Worm (Caenorhabditis elegans) whole organism, midembryonic: ENCODE results near the gene fcd-2.
A peak's percentile ranks its signal among the peaks of the same experiment; 100 is the strongest.
"Not testable (repeated sequence)": the region's sequence is repeated elsewhere in the genome, so short reads cannot be mapped to it uniquely, and the experiment has no call there.

Source experiments
- T22C8.4 ChIP-seq: fragments of 200-800 bp; sonication (Bioruptor generic); IDR thresholded peaks from 2 replicates; pipeline ENCODE4 v1.3.6; 2022; ENCODE audit warnings: missing genetic modification characterization, missing compliant biosample characterization
- cog-1 ChIP-seq: sonication (generic microtip); optimal IDR thresholded peaks from 2 replicates; lab custom pipeline; 2016; ENCODE audit warnings: missing genetic modification characterization, missing compliant biosample characterization
- flt-1 ChIP-seq: fragments of 200-800 bp; sonication (Bioruptor generic); IDR thresholded peaks from 2 replicates; pipeline ENCODE4 v1.3.6; 2022; ENCODE audit warnings: missing genetic modification characterization, missing compliant biosample characterization
- klf-2 ChIP-seq: fragments of 200-800 bp; sonication (Bioruptor generic); conservative IDR thresholded peaks from 2 replicates; pipeline ENCODE4 v1.3.6; 2022; ENCODE audit warnings: missing genetic modification reagents, missing genetic modification characterization, missing compliant biosample characterization
- med-1 ChIP-seq: sonication (generic microtip); optimal IDR thresholded peaks from 2 replicates; lab custom pipeline; 2017; ENCODE audit warnings: missing genetic modification characterization, mild to moderate bottlenecking, missing compliant biosample characterization, antibody characterized with exemption, missing genetic modification reagents; ENCODE audit not compliant: insufficient read depth
- ref-1 ChIP-seq: fragments of 200-800 bp; sonication (Bioruptor generic); conservative IDR thresholded peaks from 2 replicates; pipeline ENCODE4 v1.3.6; 2022; ENCODE audit warnings: missing genetic modification reagents, missing genetic modification characterization, missing compliant biosample characterization
- tab-1 ChIP-seq: fragments of 200-800 bp; sonication (Bioruptor generic); IDR thresholded peaks from 2 replicates; pipeline ENCODE4 v1.3.6; 2022; ENCODE audit warnings: missing genetic modification characterization, missing compliant biosample characterization
- ztf-23 ChIP-seq: fragments of 200-800 bp; sonication (Bioruptor generic); IDR thresholded peaks from 2 replicates; pipeline ENCODE4 v1.3.6; 2022; ENCODE audit warnings: missing genetic modification reagents, missing genetic modification characterization, missing compliant biosample characterization
- ztf-29 ChIP-seq: fragments of 200-800 bp; sonication (Bioruptor generic); IDR thresholded peaks from 2 replicates; pipeline ENCODE4 v1.3.6; 2022; ENCODE audit warnings: missing genetic modification reagents, missing genetic modification characterization, missing compliant biosample characterization

fcd-2 gene

DNA sequence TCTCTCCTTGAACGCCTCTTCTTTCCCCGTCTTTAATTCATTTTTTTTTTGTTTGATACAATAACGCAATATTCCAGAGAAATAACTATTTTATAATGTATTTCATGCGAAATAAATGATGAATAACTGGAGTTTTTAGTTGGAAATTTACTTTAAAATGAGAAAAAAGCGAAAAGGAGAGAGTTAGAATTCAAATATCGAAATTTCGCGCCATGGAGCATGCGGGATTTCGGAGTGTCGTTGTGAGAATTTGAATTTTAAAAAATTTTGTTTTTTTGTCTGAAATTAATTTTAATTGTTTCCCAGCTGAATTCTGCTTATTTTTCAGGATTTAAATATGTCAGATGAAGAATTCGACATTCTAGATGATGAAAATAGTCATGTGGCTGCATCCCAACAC is at the start of gene fcd-2:
fcd-2 (plus strand) TSS at position 327 of the 400 bp plus-strand sequence.
- TF ChIP-seq ztf-23 (GFP tag; lab: Robert Waterston, UW) (peak; percentile 12; the same call in 1 of the 2 replicates), cog-1 (tag; lab: Kevin White, UChicago) (no peak), klf-2 (no peak)

DNA sequence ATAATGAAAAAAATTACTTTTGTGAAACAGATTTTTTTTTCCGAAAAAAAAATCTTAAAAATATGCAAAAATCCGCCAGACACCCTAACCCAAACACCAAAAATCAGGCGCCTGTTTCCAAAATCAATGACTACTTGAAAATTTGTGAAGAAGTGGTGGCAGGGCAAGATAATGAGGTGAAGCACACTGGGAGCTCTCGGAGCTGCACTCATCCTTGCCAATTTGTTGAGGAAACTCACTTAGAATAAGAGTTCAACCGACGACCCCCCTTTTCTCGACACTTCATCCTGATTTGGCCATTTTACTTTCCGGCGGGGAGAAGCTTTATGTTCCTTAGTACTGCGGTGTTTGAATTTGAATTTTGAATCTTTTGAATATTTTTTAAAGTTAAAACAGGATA is 47.3 kb upstream of the fcd-2 start:
- no peak for TF ChIP-seq ztf-23 (GFP tag; lab: Robert Waterston, UW)
- no peak for TF ChIP-seq med-1 (GFP tag; lab: Kevin White, UChicago)
- TF ChIP-seq flt-1 (GFP tag; lab: Robert Waterston, UW), result no peak
- no peak for TF ChIP-seq ref-1 (GFP tag; lab: Robert Waterston, UW)
- no peak for TF ChIP-seq ztf-29 (GFP tag; lab: Robert Waterston, UW)
- no peak for TF ChIP-seq T22C8.4 (GFP tag; lab: Robert Waterston, UW)
- TF ChIP-seq cog-1 (tag; lab: Kevin White, UChicago), result no peak

DNA sequence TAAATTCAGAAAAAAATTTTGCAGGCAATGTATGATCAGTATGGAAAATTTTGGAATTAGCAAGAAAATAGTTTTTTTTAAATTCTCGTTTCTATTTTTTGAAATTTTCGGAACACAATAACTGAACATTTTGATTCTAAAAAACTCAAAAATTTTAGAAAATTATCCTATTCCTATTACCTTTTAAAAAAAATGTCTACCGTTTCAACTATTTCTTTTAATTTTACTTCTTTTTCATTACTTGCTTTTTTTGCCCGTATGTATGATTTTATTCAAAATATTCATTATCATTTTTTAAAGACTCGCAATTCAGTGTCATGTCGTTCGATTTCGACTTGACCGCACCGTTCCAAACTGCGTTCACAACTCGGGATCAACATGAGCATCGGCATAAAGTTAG is 44.2 kb upstream of the fcd-2 start, which contains the start of gene atln-2:
atln-2 (plus strand) TSS at position 301 of the 400 bp plus-strand sequence.
- TF ChIP-seq ztf-23 (GFP tag; lab: Robert Waterston, UW) (no peak), cog-1 (tag; lab: Kevin White, UChicago) (no peak), ref-1 (GFP tag; lab: Robert Waterston, UW) (no peak), klf-2 (no peak), med-1 (GFP tag; lab: Kevin White, UChicago) (no peak)

DNA sequence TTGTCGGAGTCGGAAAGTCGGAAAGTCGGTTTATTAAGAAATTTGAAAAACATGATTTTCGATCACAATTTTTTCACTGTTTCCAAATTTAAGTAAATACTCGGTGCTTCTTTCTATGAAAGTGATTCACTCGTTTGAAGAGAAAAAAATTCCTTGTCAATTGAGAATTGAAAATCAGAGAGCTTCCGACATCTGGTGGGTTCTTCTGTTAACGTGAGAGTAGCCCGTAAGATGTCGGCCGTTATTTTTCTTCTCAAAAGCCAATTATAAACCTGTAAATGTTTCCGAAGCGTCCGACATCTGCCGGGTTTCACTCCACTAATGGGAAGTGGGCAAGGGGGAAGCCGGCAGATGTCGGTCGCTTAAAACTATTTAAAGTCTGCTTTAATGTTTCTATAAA is 40.5 kb upstream of the fcd-2 start:
- TF ChIP-seq ztf-29 (GFP tag; lab: Robert Waterston, UW), result no peak

DNA sequence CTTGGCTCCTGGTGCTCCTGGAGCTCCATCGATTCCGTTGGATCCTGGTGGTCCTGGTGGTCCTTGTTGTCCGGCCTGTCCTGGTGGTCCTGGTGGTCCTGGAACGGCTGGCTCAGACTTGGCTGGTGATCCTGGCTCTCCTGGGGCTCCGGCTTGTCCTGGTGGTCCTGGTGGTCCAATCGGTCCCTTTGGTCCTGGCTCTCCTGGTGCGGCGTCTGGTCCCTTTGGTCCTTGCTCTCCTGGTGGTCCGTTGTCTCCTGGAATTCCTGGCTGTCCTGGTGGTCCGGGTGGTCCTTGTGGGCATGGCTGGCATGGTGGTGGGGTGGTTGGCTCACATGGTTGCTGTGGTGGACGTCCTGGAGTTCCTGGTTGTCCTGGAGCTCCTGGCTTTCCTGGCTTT is 39.7 kb upstream of the fcd-2 start:
- TF ChIP-seq med-1 (GFP tag; lab: Kevin White, UChicago) (no peak), cog-1 (tag; lab: Kevin White, UChicago) (no peak), klf-2 (no peak), ztf-29 (GFP tag; lab: Robert Waterston, UW) (no peak), tab-1 (GFP tag; lab: Robert Waterston, UW) (no peak), flt-1 (GFP tag; lab: Robert Waterston, UW) (no peak), ztf-23 (GFP tag; lab: Robert Waterston, UW) (no peak), T22C8.4 (GFP tag; lab: Robert Waterston, UW) (no peak), ref-1 (GFP tag; lab: Robert Waterston, UW) (no peak)

DNA sequence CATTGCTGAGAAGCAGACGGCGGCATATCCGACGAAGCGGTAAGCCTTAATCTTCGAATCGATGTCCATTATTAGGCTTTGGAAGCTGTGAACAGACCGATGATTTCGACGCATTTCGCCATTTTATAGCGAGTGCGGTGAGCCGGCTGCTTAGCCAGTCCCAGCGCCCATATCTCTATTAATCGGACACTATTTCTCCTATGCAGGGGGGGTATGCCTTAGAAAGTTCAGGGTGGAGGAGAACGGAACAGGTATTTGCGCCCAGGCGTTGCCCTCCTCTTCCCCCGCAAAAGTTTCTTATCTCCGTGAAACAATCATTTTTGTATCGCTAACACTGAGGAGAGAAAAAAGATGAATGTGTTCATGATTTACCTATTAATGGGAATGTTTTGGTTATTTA is 38.8 kb upstream of the fcd-2 start, which contains the start of gene dpy-4:
dpy-4 (minus strand) TSS at position 101 of the 400 bp plus-strand sequence.
- TF ChIP-seq ref-1 (GFP tag; lab: Robert Waterston, UW) (no peak), med-1 (GFP tag; lab: Kevin White, UChicago) (no peak), ztf-23 (GFP tag; lab: Robert Waterston, UW) (no peak), T22C8.4 (GFP tag; lab: Robert Waterston, UW) (no peak), ztf-29 (GFP tag; lab: Robert Waterston, UW) (no peak), cog-1 (tag; lab: Kevin White, UChicago) (no peak), klf-2 (no peak), flt-1 (GFP tag; lab: Robert Waterston, UW) (no peak), tab-1 (GFP tag; lab: Robert Waterston, UW) (no peak)

DNA sequence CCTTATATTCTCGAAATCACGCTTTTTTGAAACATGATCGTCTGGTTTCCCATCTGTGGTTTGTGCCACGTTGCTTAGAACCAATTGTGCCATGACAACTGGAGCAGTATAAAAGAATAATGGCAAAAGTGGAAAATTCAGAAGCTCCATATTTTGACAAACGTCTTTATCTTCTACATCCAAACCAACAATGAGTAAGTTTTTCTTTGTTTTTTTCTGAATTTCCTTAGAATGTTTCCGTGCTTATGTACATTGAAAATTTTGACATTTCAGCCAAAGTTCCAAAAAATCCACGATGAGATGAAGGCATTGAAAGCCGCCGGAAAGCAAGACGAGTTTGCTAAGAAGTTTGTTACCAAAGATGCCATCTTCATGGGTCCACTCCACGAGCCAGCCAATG is 19.0 kb upstream of the fcd-2 start, which contains the start of gene Y41E3.6:
Y41E3.6 (plus strand) TSS at position 301 of the 400 bp plus-strand sequence.
- TF ChIP-seq flt-1, ztf-29, tab-1 (GFP tag; lab: Robert Waterston, UW): not testable (repeated sequence)

DNA sequence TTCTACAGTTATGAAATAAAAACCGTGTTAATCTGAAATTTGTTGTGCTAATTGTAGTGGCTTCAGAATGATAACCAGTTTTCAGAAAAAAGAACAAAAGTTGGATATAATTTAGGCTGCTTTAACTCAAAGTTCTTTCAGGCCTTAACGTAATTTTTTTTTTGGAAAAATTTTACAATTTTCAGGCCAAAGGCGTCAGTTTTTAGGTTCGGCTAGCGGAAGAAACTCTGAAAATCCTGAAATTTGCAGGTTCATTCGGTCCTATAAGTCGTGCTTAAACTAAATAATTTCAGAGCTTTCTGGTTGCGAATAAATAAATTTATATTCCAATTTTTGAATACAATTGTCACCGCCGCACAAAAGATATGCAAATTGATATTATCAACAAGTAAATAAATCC is 17.3 kb upstream of the fcd-2 start:
- TF ChIP-seq tab-1 (GFP tag; lab: Robert Waterston, UW), result no peak
- no peak for TF ChIP-seq klf-2
- TF ChIP-seq ztf-29 (GFP tag; lab: Robert Waterston, UW), result no peak
- no peak for TF ChIP-seq flt-1 (GFP tag; lab: Robert Waterston, UW)
- no peak for TF ChIP-seq T22C8.4 (GFP tag; lab: Robert Waterston, UW)
- TF ChIP-seq cog-1 (tag; lab: Kevin White, UChicago), result no peak
- TF ChIP-seq ref-1 (GFP tag; lab: Robert Waterston, UW), result no peak
- TF ChIP-seq ztf-23 (GFP tag; lab: Robert Waterston, UW), result no peak
- TF ChIP-seq med-1 (GFP tag; lab: Kevin White, UChicago), result no peak

DNA sequence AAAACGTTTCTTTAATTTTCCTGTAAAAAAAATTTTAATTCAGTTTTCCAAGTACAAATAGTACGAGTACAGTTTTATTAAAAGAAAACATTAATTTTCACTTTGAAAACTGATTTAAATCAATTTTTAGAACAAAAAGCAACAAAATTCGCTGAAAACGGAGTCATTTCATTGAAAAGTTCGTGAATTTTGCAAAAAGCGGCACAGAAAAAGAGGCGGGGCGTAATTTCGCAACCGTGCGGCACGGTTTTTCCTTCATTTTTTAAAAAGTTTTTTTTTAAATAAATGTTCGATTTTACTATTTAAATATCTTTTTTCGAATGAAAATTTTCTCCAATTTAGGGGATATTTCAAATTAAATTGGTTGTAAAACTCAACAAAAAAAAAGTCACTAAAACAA is 14.3 kb upstream of the fcd-2 start:
- no peak for TF ChIP-seq ztf-29 (GFP tag; lab: Robert Waterston, UW)
- no peak for TF ChIP-seq ztf-23 (GFP tag; lab: Robert Waterston, UW)
- TF ChIP-seq klf-2, result no peak
- no peak for TF ChIP-seq T22C8.4 (GFP tag; lab: Robert Waterston, UW)
- TF ChIP-seq tab-1 (GFP tag; lab: Robert Waterston, UW), result no peak

DNA sequence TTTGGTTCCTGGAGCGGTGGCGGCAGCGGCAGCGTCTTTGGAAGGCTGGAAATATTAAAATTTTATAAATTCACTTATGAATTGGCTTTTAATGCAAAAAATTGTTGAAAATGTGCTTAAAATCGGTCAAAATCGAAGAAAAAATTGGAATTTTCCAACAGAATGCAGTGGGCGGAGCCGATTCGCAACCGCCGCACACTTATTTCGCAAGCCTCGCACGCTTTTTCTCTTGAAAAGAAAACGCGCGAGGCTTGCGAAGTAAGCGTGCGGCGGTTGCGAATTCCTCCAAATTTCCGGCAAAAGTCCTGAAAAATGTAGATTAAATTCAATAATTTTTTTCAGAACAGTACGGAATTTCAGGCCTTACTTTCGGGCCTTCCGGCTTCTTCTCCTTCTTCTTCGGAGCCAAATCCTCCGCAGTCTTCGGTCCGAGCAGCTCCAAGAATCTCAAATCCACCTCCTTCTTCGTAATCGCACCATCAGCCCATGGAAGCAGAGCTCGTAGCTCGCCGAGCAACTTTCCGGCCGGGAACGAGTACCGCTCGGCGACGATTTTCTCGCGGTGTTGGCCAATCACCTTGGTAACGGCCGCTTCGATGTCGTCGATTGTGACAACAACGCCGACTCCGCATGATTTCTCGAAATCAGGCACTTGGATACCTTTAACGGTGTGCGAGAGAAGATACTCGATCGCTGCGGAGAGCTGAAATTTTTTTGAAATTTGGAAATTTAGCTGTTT is 13.2 kb upstream of the fcd-2 start:
- no peak for TF ChIP-seq tab-1 (GFP tag; lab: Robert Waterston, UW)
- no peak for TF ChIP-seq T22C8.4 (GFP tag; lab: Robert Waterston, UW)
- no peak for TF ChIP-seq med-1 (GFP tag; lab: Kevin White, UChicago)
- no peak for TF ChIP-seq ztf-23 (GFP tag; lab: Robert Waterston, UW)
- no peak for TF ChIP-seq flt-1 (GFP tag; lab: Robert Waterston, UW)
- TF ChIP-seq klf-2, result no peak
- TF ChIP-seq ref-1 (GFP tag; lab: Robert Waterston, UW), result no peak
- TF ChIP-seq ztf-29 (GFP tag; lab: Robert Waterston, UW), result no peak
- no peak for TF ChIP-seq cog-1 (tag; lab: Kevin White, UChicago)
